Fruit fly (Drosophila melanogaster) whole organism, prepupa: ENCODE measurements around the gene CG5021.

Experiments used
- CG11762 ChIP-seq: fragments of 200-800 bp; sonication (Bioruptor generic); optimal IDR thresholded peaks from 3 replicates; lab custom pipeline; 2016; ENCODE audit warnings: missing biosample characterization, missing genetic modification characterization; ENCODE audit not compliant: insufficient read depth
- CG34406 ChIP-seq: fragments of 200-800 bp; sonication (Bioruptor generic); optimal IDR thresholded peaks from 3 replicates; lab custom pipeline; 2016; ENCODE audit warnings: missing biosample characterization, missing genetic modification characterization
- CG6163 ChIP-seq: fragments of 200-800 bp; sonication (Bioruptor generic); IDR thresholded peaks from 3 replicates; pipeline ENCODE4 v1.3.6; 2022; ENCODE audit warnings: missing biosample characterization, missing genetic modification characterization
- CG6276 ChIP-seq: fragments of 200-800 bp; sonication (Bioruptor generic); optimal IDR thresholded peaks from 2 replicates; lab custom pipeline; 2017; ENCODE audit warnings: missing biosample characterization, mild to moderate bottlenecking, missing genetic modification characterization
- Hr38 ChIP-seq: sonication (Bioruptor generic); optimal IDR thresholded peaks from 2 replicates; lab custom pipeline; 2016; ENCODE audit warnings: missing biosample characterization, missing genetic modification characterization
- Hr39 ChIP-seq: fragments of 200-800 bp; sonication (Bioruptor generic); optimal IDR thresholded peaks from 2 replicates; lab custom pipeline; 2016; ENCODE audit warnings: missing biosample characterization, missing genetic modification characterization
- Hr4 ChIP-seq: fragments of 200-800 bp; sonication (Bioruptor generic); optimal IDR thresholded peaks from 3 replicates; lab custom pipeline; 2016; ENCODE audit warnings: missing biosample characterization, missing genetic modification characterization
- Lpt ChIP-seq: fragments of 200-800 bp; sonication (Bioruptor generic); optimal IDR thresholded peaks from 3 replicates; lab custom pipeline; 2016; ENCODE audit warnings: missing biosample characterization, missing genetic modification characterization
- OdsH ChIP-seq: fragments of 200-800 bp; sonication (Bioruptor generic); optimal IDR thresholded peaks from 3 replicates; lab custom pipeline; 2016; ENCODE audit warnings: missing biosample characterization, missing genetic modification characterization
- dac ChIP-seq: fragments of 200-800 bp; sonication (Bioruptor generic); optimal IDR thresholded peaks from 2 replicates; lab custom pipeline; 2017; ENCODE audit warnings: missing biosample characterization, mild to moderate bottlenecking, missing genetic modification characterization

DNA sequence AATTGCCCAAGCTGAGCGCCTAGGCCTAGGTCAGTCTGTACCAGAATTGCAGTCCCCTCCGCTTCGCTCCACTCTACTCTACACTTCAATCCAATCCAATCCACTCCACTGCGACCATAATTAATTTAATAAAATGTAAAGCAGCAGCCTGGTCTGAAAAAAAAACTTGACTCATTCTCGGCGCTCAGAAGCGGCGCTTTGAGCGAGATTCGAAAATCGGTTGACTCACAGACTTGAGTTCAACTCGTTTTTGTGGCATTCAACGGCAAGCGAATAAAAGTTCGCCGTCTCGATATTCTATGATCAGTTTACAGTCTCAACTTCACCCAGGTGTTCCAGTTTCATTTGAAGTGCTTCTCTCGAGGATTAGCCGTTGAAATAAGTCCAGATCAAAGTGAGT lies 14.9 kb downstream of the CG5021 start, which contains the start of gene CG13314:
- TF ChIP-seq OdsH (GFP tag; lab: Kevin White, UChicago): no peak
- TF ChIP-seq CG11762 (GFP tag; lab: Kevin White, UChicago): no peak
- TF ChIP-seq CG6276: no peak
- TF ChIP-seq CG34406 (GFP tag; lab: Kevin White, UChicago): no peak
- no peak for TF ChIP-seq CG6163
- TF ChIP-seq Hr4 (GFP tag; lab: Kevin White, UChicago): no peak
- no peak for TF ChIP-seq Hr39 (GFP tag; lab: Kevin White, UChicago)
- TF ChIP-seq dac (GFP tag; lab: Kevin White, UChicago): no peak
- TF ChIP-seq Hr38 (GFP tag; lab: Kevin White, UChicago): no peak
- TF ChIP-seq Lpt: no peak
